In genomic region chr3R:30496103-30496858, dm6 we compare ENCODE assay signal across 2 fruit fly cellular contexts.
A peak's percentile ranks its signal among the peaks of the same experiment; 100 is the strongest.
TF ChIP-seq lines count a peak whose summit lies in the region.

Gene PH4alphaMP (minus strand): TSS chr3R:30496153.

- TF ChIP-seq CTCF in whole organism, embryonic (GFP tag; optimal IDR thresholded peaks at IDR 0.05; lab: Kevin White, UChicago): no peak

TF ChIP-seq in whole organism, embryonic, 481 proteins besides CTCF, POLR2A, EP300 and RAD21:
- peak; percentile 91 for TF ChIP-seq vvl (GFP tag; IDR thresholded peaks at IDR 0.05; lab: Robert Waterston, UW)
- peak; percentile 92 for TF ChIP-seq Blimp-1 (GFP tag; optimal IDR thresholded peaks at IDR 0.05; lab: Kevin White, UChicago)
- TF ChIP-seq inv (GFP tag; IDR thresholded peaks at IDR 0.05; lab: Robert Waterston, UW; ENCODE audit: partially characterized antibody): no peak
- TF ChIP-seq CG2199 (GFP tag; IDR thresholded peaks at IDR 0.05; lab: Robert Waterston, UW): no peak
- no peak for TF ChIP-seq Side (GFP tag; optimal IDR thresholded peaks at IDR 0.05; lab: Kevin White, UChicago)
- TF ChIP-seq MTF-1 (GFP tag; optimal IDR thresholded peaks at IDR 0.05; lab: Kevin White, UChicago; ENCODE audit: borderline replicate concordance): no peak
- no peak for TF ChIP-seq Lpt (GFP tag; optimal IDR thresholded peaks at IDR 0.05; lab: Kevin White, UChicago)
- peak; percentile 63 for TF ChIP-seq CG3995 (GFP tag; optimal IDR thresholded peaks at IDR 0.05; lab: Kevin White, UChicago)
- peak; percentile 93 for TF ChIP-seq z (GFP tag; IDR thresholded peaks at IDR 0.05; lab: Robert Waterston, UW)
- TF ChIP-seq PHDP (tag; optimal IDR thresholded peaks at IDR 0.05; lab: Kevin White, UChicago): no peak
- no peak for TF ChIP-seq repo (GFP tag; optimal IDR thresholded peaks at IDR 0.05; lab: Kevin White, UChicago)
- TF ChIP-seq Spps (tag; optimal IDR thresholded peaks at IDR 0.05; lab: Kevin White, UChicago): no peak
- no peak for TF ChIP-seq ci (GFP tag; IDR thresholded peaks at IDR 0.05; lab: Robert Waterston, UW)
- no peak for TF ChIP-seq CG12744 (GFP tag; optimal IDR thresholded peaks at IDR 0.05; lab: Kevin White, UChicago)
- no peak for TF ChIP-seq CG5953 (GFP tag; IDR thresholded peaks at IDR 0.05; lab: Robert Waterston, UW)
- no peak for TF ChIP-seq CG17359 (tag; optimal IDR thresholded peaks at IDR 0.05; lab: Kevin White, UChicago)
- TF ChIP-seq B-H2 (GFP tag; optimal IDR thresholded peaks at IDR 0.05; lab: Kevin White, UChicago): no peak
- TF ChIP-seq vfl (GFP tag; optimal IDR thresholded peaks at IDR 0.05; lab: Kevin White, UChicago): no peak
- no peak for TF ChIP-seq Ptx1 (GFP tag; IDR thresholded peaks at IDR 0.05; lab: Robert Waterston, UW)
- TF ChIP-seq CG12769 (tag; optimal IDR thresholded peaks at IDR 0.05; lab: Kevin White, UChicago): peak; percentile 14
- TF ChIP-seq CG2129 (GFP tag; IDR thresholded peaks at IDR 0.05; lab: Robert Waterston, UW; ENCODE audit: partially characterized antibody): no peak
- TF ChIP-seq tin (GFP tag; optimal IDR thresholded peaks at IDR 0.05; lab: Kevin White, UChicago): no peak
- TF ChIP-seq CG6654 (GFP tag; optimal IDR thresholded peaks at IDR 0.05; lab: Kevin White, UChicago): no peak
- TF ChIP-seq CG4820 (GFP tag; optimal IDR thresholded peaks at IDR 0.05; lab: Kevin White, UChicago): no peak
- no peak for TF ChIP-seq ewg (GFP tag; optimal IDR thresholded peaks at IDR 0.05; lab: Kevin White, UChicago)
- TF ChIP-seq Hr78 (GFP tag; optimal IDR thresholded peaks at IDR 0.05; lab: Kevin White, UChicago): peak in 1 of 2 experiments; percentile 31
- TF ChIP-seq hkb (optimal IDR thresholded peaks at IDR 0.05; lab: Kevin White, UChicago): no peak
- TF ChIP-seq hkb (GFP tag; IDR thresholded peaks at IDR 0.05; lab: Robert Waterston, UW): no peak
- no peak for TF ChIP-seq dm (GFP tag; optimal IDR thresholded peaks at IDR 0.05; lab: Kevin White, UChicago)
- TF ChIP-seq Lim3 (GFP tag; IDR thresholded peaks at IDR 0.05; lab: Robert Waterston, UW): no peak
- no peak for TF ChIP-seq CG11247 (GFP tag; IDR thresholded peaks at IDR 0.05; lab: Robert Waterston, UW)
- TF ChIP-seq CG2678 (tag; optimal IDR thresholded peaks at IDR 0.05; lab: Kevin White, UChicago): no peak
- TF ChIP-seq Optix (GFP tag; IDR thresholded peaks at IDR 0.05; lab: Robert Waterston, UW): no peak
- no peak for TF ChIP-seq CG30403 (GFP tag; optimal IDR thresholded peaks at IDR 0.05; lab: Kevin White, UChicago)
- no peak for TF ChIP-seq zen2 (GFP tag; IDR thresholded peaks at IDR 0.05; lab: Robert Waterston, UW; ENCODE audit: partially characterized antibody)
- no peak for TF ChIP-seq CG30431 (GFP tag; optimal IDR thresholded peaks at IDR 0.05; lab: Kevin White, UChicago)
- TF ChIP-seq chm (GFP tag; IDR thresholded peaks at IDR 0.05; lab: Robert Waterston, UW): no peak
- TF ChIP-seq oc (tag; optimal IDR thresholded peaks at IDR 0.05; lab: Kevin White, UChicago): peak; percentile 55
- TF ChIP-seq HmgZ (tag; optimal IDR thresholded peaks at IDR 0.05; lab: Kevin White, UChicago): no peak
- TF ChIP-seq CG3281 (GFP tag; optimal IDR thresholded peaks at IDR 0.05; lab: Kevin White, UChicago): no peak
- TF ChIP-seq zen (tag; optimal IDR thresholded peaks at IDR 0.05; lab: Kevin White, UChicago): no peak
- no peak for TF ChIP-seq Mes4 (GFP tag; optimal IDR thresholded peaks at IDR 0.05; lab: Kevin White, UChicago)
- TF ChIP-seq Ssrp (tag; optimal IDR thresholded peaks at IDR 0.05; lab: Kevin White, UChicago): no peak
- TF ChIP-seq CG2202 (tag; optimal IDR thresholded peaks at IDR 0.05; lab: Kevin White, UChicago): no peak
- no peak for TF ChIP-seq nau (GFP tag; optimal IDR thresholded peaks at IDR 0.05; lab: Kevin White, UChicago)
- TF ChIP-seq ash1 (GFP tag; optimal IDR thresholded peaks at IDR 0.05; lab: Kevin White, UChicago): no peak
- no peak for TF ChIP-seq CG15011 (GFP tag; optimal IDR thresholded peaks at IDR 0.05; lab: Kevin White, UChicago)
- no peak for TF ChIP-seq Nf-YC (tag; optimal IDR thresholded peaks at IDR 0.05; lab: Kevin White, UChicago)

TF ChIP-seq in whole organism, prepupa, 60 proteins besides CTCF, POLR2A, EP300 and RAD21:
- TF ChIP-seq CG1621 (tag; optimal IDR thresholded peaks at IDR 0.05; lab: Kevin White, UChicago): no peak
- TF ChIP-seq Blimp-1 (GFP tag; optimal IDR thresholded peaks at IDR 0.05; lab: Kevin White, UChicago): peak; percentile 33
- peak; percentile 23 for TF ChIP-seq svp (GFP tag; lab: Kevin White, UChicago)

Comparison
In these comparisons a context has a peak if more than half of its experiments do, and no peak if none do; other contexts are left out.
1. Of the 7 proteins assayed by ChIP-seq in both whole organism, embryonic and whole organism, prepupa: peak only in whole organism, embryonic: none; only in whole organism, prepupa: none; in both: Blimp-1; in neither: 6.